Worm (Caenorhabditis elegans) whole organism, L1 larva: ENCODE results near the gene C25D7.9.

Experiments
- C04F5.9 ChIP-seq: sonication (generic microtip); optimal IDR thresholded peaks from 2 replicates; lab custom pipeline; 2016; ENCODE audit warnings: missing genetic modification characterization, missing compliant biosample characterization
- C16A3.4 ChIP-seq: fragments of 150-350 bp; optimal IDR thresholded peaks from 2 replicates; lab custom pipeline; 2014; ENCODE audit warnings: missing biosample characterization, missing genetic modification characterization
- C34B4.2 ChIP-seq: sonication (generic microtip); optimal IDR thresholded peaks from 2 replicates; lab custom pipeline; 2017; ENCODE audit warnings: mild to moderate bottlenecking, missing genetic modification characterization, missing compliant biosample characterization
- F16B12.6 ChIP-seq: fragments of 150-350 bp; optimal IDR thresholded peaks from 2 replicates; lab custom pipeline; 2014; ENCODE audit warnings: missing biosample characterization, missing genetic modification characterization
- Y116A8C.19 ChIP-seq: sonication (generic microtip); optimal IDR thresholded peaks from 2 replicates; lab custom pipeline; 2016; ENCODE audit warnings: missing compliant biosample characterization, missing genetic modification characterization, borderline replicate concordance
- aha-1 ChIP-seq: fragments of 150-350 bp; optimal IDR thresholded peaks from 2 replicates; lab custom pipeline; 2014; ENCODE audit warnings: missing biosample characterization, missing genetic modification characterization
- alr-1 ChIP-seq: fragments of 200-800 bp; sonication (Bioruptor generic); optimal IDR thresholded peaks from 2 replicates; lab custom pipeline; 2018; ENCODE audit warnings: borderline replicate concordance, mild to moderate bottlenecking, missing genetic modification characterization, missing compliant biosample characterization
- aly-2 ChIP-seq: fragments of 150-350 bp; optimal IDR thresholded peaks from 2 replicates; lab custom pipeline; 2014; ENCODE audit warnings: missing biosample characterization, missing genetic modification characterization
- ama-1 ChIP-seq: fragments of 150-350 bp; optimal IDR thresholded peaks from 2 replicates; lab custom pipeline; 2014
- blmp-1 ChIP-seq: fragments of 150-350 bp; optimal IDR thresholded peaks from 2 replicates; lab custom pipeline; 2014; ENCODE audit warnings: missing biosample characterization, missing genetic modification characterization
- ceh-63 ChIP-seq: fragments of 200-800 bp; sonication (Bioruptor generic); optimal IDR thresholded peaks from 2 replicates; lab custom pipeline; 2018; ENCODE audit warnings: mild to moderate bottlenecking, missing genetic modification characterization, missing compliant biosample characterization
- ceh-8 ChIP-seq: fragments of 200-800 bp; sonication (Bioruptor generic); optimal IDR thresholded peaks from 2 replicates; lab custom pipeline; 2018; ENCODE audit warnings: mild to moderate bottlenecking, missing genetic modification characterization, moderate library complexity, missing compliant biosample characterization
- ceh-82 ChIP-seq, 3 experiments: fragments of 150-350 bp in 1 of 3; sonication (generic microtip) in 2 of 3; optimal IDR thresholded peaks; 2 replicates each; lab custom pipeline; 2014 to 2017; ENCODE audit warnings: missing biosample characterization in 3 of 3, missing genetic modification characterization in 3 of 3
- ceh-90 ChIP-seq: sonication (generic microtip); optimal IDR thresholded peaks from 2 replicates; lab custom pipeline; 2016; ENCODE audit warnings: missing genetic modification characterization, missing compliant biosample characterization
- ces-1 ChIP-seq: fragments of 150-350 bp; optimal IDR thresholded peaks from 2 replicates; lab custom pipeline; 2014; ENCODE audit warnings: missing biosample characterization, missing genetic modification reagents, missing genetic modification characterization
- dpl-1 ChIP-seq, 3 experiments: fragments of 150-350 bp in 2 of 3; sonication (generic microtip) in 1 of 3; optimal IDR thresholded peaks; 2 replicates each; lab custom pipeline; 2014 to 2017; ENCODE audit warnings: missing biosample characterization in 3 of 3, missing genetic modification characterization in 3 of 3, missing genetic modification reagents in 3 of 3
- dsc-1 ChIP-seq: sonication (generic microtip); optimal IDR thresholded peaks from 2 replicates; lab custom pipeline; 2016; ENCODE audit warnings: mild to moderate bottlenecking, missing genetic modification characterization, missing compliant biosample characterization
- egl-27 ChIP-seq, 2 experiments: fragments of 150-350 bp in 1 of 2; sonication (generic microtip); optimal IDR thresholded peaks; 3 replicates each; lab custom pipeline; 2017 to 2018; ENCODE audit warnings: missing biosample characterization in 2 of 2, missing genetic modification characterization in 2 of 2, missing genetic modification reagents in 2 of 2
- fkh-10 ChIP-seq: sonication (generic microtip); optimal IDR thresholded peaks from 2 replicates; lab custom pipeline; 2017; ENCODE audit warnings: missing biosample characterization, missing genetic modification reagents, missing genetic modification characterization
- fkh-4 ChIP-seq: sonication (generic microtip); optimal IDR thresholded peaks from 2 replicates; lab custom pipeline; 2016; ENCODE audit warnings: missing compliant biosample characterization, missing genetic modification characterization, borderline replicate concordance
- fkh-8 ChIP-seq: sonication (generic microtip); optimal IDR thresholded peaks from 2 replicates; lab custom pipeline; 2016; ENCODE audit warnings: mild to moderate bottlenecking, missing genetic modification characterization, missing compliant biosample characterization
- hlh-4 ChIP-seq: sonication (generic microtip); optimal IDR thresholded peaks from 2 replicates; lab custom pipeline; 2016; ENCODE audit warnings: mild to moderate bottlenecking, missing genetic modification characterization, missing compliant biosample characterization
- isw-1 ChIP-seq: fragments of 200-800 bp; sonication (Bioruptor generic); IDR thresholded peaks from 2 replicates; pipeline ENCODE4 v1.3.6; 2022; ENCODE audit warnings: missing genetic modification characterization, missing compliant biosample characterization
- jun-1 ChIP-seq: fragments of 150-350 bp; optimal IDR thresholded peaks from 2 replicates; lab custom pipeline; 2014; ENCODE audit warnings: missing biosample characterization, missing genetic modification reagents, missing genetic modification characterization
- lin-13 ChIP-seq: fragments of 150-350 bp; optimal IDR thresholded peaks from 2 replicates; lab custom pipeline; 2014; ENCODE audit warnings: missing biosample characterization, missing genetic modification reagents, missing genetic modification characterization
- lin-14 ChIP-seq: fragments of 200-800 bp; sonication (Bioruptor generic); optimal IDR thresholded peaks from 2 replicates; lab custom pipeline; 2018; ENCODE audit warnings: mild to moderate bottlenecking, missing genetic modification characterization, moderate library complexity, missing compliant biosample characterization
- lin-15B ChIP-seq: fragments of 150-350 bp; sonication (generic microtip); optimal IDR thresholded peaks from 3 replicates; lab custom pipeline; 2014; ENCODE audit warnings: missing biosample characterization, missing genetic modification characterization
- lin-39 ChIP-seq: fragments of 150-350 bp; optimal IDR thresholded peaks from 2 replicates; lab custom pipeline; 2014; ENCODE audit warnings: missing biosample characterization, missing genetic modification reagents, missing genetic modification characterization
- lsy-2 ChIP-seq, 2 experiments: fragments of 150-350 bp; optimal IDR thresholded peaks; 2 replicates each; lab custom pipeline; 2014; ENCODE audit warnings: missing biosample characterization in 2 of 2, missing genetic modification characterization in 2 of 2
- mab-9 ChIP-seq: fragments of 200-800 bp; sonication (Bioruptor generic); IDR thresholded peaks from 2 replicates; pipeline ENCODE4 v1.3.6; 2022; ENCODE audit warnings: missing genetic modification reagents, missing genetic modification characterization, missing compliant biosample characterization
- mef-2 ChIP-seq: fragments of 150-350 bp; optimal IDR thresholded peaks from 2 replicates; lab custom pipeline; 2014; ENCODE audit warnings: missing biosample characterization, missing genetic modification characterization
- nhr-19 ChIP-seq: fragments of 200-800 bp; sonication (Bioruptor generic); conservative IDR thresholded peaks from 2 replicates; pipeline ENCODE4 v1.3.6; 2022; ENCODE audit warnings: missing genetic modification characterization, missing compliant biosample characterization
- nhr-20 ChIP-seq: sonication (generic microtip); optimal IDR thresholded peaks from 2 replicates; lab custom pipeline; 2016; ENCODE audit warnings: mild to moderate bottlenecking, missing genetic modification characterization, missing compliant biosample characterization
- nhr-237 ChIP-seq: fragments of 150-350 bp; optimal IDR thresholded peaks from 2 replicates; lab custom pipeline; 2014; ENCODE audit warnings: missing biosample characterization, missing genetic modification characterization
- nhr-28 ChIP-seq: fragments of 150-350 bp; optimal IDR thresholded peaks from 2 replicates; lab custom pipeline; 2014; ENCODE audit warnings: missing biosample characterization, missing genetic modification characterization
- nhr-47 ChIP-seq: sonication (generic microtip); optimal IDR thresholded peaks from 2 replicates; lab custom pipeline; 2016; ENCODE audit warnings: mild to moderate bottlenecking, missing genetic modification characterization, moderate library complexity, missing compliant biosample characterization
- nhr-77 ChIP-seq: fragments of 150-350 bp; optimal IDR thresholded peaks from 2 replicates; lab custom pipeline; 2014; ENCODE audit warnings: missing biosample characterization, missing genetic modification characterization
- nhr-84 ChIP-seq: sonication (generic microtip); optimal IDR thresholded peaks from 2 replicates; lab custom pipeline; 2017; ENCODE audit warnings: missing biosample characterization, missing genetic modification characterization
- nhr-85 ChIP-seq: sonication (generic microtip); peaks from one replicate; lab custom pipeline; 2016; ENCODE audit warnings: missing genetic modification characterization, inconsistent platforms, missing compliant biosample characterization
- nhr-90 ChIP-seq: sonication (generic microtip); optimal IDR thresholded peaks from 2 replicates; lab custom pipeline; 2016; ENCODE audit warnings: mild to moderate bottlenecking, missing genetic modification characterization, missing compliant biosample characterization; ENCODE audit not compliant: poor library complexity
- pax-3 ChIP-seq: fragments of 200-800 bp; sonication (Bioruptor generic); optimal IDR thresholded peaks from 2 replicates; lab custom pipeline; 2018; ENCODE audit warnings: mild to moderate bottlenecking, missing genetic modification characterization, moderate library complexity, missing compliant biosample characterization
- pqm-1 ChIP-seq: sonication (generic microtip); optimal IDR thresholded peaks from 3 replicates; lab custom pipeline; 2017; ENCODE audit warnings: missing biosample characterization, missing genetic modification characterization
- rnt-1 ChIP-seq: sonication (generic microtip); optimal IDR thresholded peaks from 2 replicates; lab custom pipeline; 2016; ENCODE audit warnings: mild to moderate bottlenecking, missing genetic modification characterization, moderate library complexity, missing compliant biosample characterization
- skn-1 ChIP-seq: fragments of 150-350 bp; optimal IDR thresholded peaks from 2 replicates; lab custom pipeline; 2014; ENCODE audit warnings: missing biosample characterization, missing genetic modification characterization
- snpc-4 ChIP-seq: fragments of 150-350 bp; optimal IDR thresholded peaks from 2 replicates; lab custom pipeline; 2014; ENCODE audit warnings: missing biosample characterization, missing genetic modification characterization
- sox-4 ChIP-seq: sonication (generic microtip); optimal IDR thresholded peaks from 2 replicates; lab custom pipeline; 2016; ENCODE audit warnings: missing genetic modification characterization, missing compliant biosample characterization
- sptf-1 ChIP-seq: fragments of 150-350 bp; optimal IDR thresholded peaks from 2 replicates; lab custom pipeline; 2014; ENCODE audit warnings: missing biosample characterization, missing genetic modification characterization
- tbx-2 ChIP-seq: sonication (generic microtip); optimal IDR thresholded peaks from 2 replicates; lab custom pipeline; 2016; ENCODE audit warnings: missing genetic modification characterization, missing compliant biosample characterization
- tlp-1 ChIP-seq: fragments of 150-350 bp; optimal IDR thresholded peaks from 2 replicates; lab custom pipeline; 2014; ENCODE audit warnings: missing biosample characterization, missing genetic modification characterization
- unc-130 ChIP-seq: fragments of 150-350 bp; optimal IDR thresholded peaks from 2 replicates; lab custom pipeline; 2017; ENCODE audit warnings: missing biosample characterization, missing genetic modification characterization, inconsistent platforms
- unc-30 ChIP-seq: sonication (generic microtip); optimal IDR thresholded peaks from 2 replicates; lab custom pipeline; 2017; ENCODE audit warnings: missing biosample characterization, missing genetic modification characterization
- unc-62 ChIP-seq: fragments of 150-350 bp; optimal IDR thresholded peaks from 2 replicates; lab custom pipeline; 2014; ENCODE audit warnings: missing biosample characterization, missing genetic modification reagents, missing genetic modification characterization
- vab-15 ChIP-seq: sonication (generic microtip); optimal IDR thresholded peaks from 2 replicates; lab custom pipeline; 2017; ENCODE audit warnings: missing genotype, mild to moderate bottlenecking, missing genetic modification characterization, missing compliant biosample characterization
- ztf-4 ChIP-seq: fragments of 150-350 bp; optimal IDR thresholded peaks from 2 replicates; lab custom pipeline; 2014; ENCODE audit warnings: missing biosample characterization, missing genetic modification characterization

The C25D7.9 gene

ce11 chrV:15085335-15085800 lies 20.4 kb downstream of the C25D7.9 start, which contains the start of the genes ahsa-1 and C01G10.7:
Gene ahsa-1 (minus strand): TSS chrV:15085385.
Gene C01G10.7 (plus strand): TSS chrV:15085747.
- TF ChIP-seq C04F5.9 (tag; lab: Kevin White, UChicago) (peak; percentile 88), aly-2 (peak; percentile 38), ceh-90 (tag; lab: Kevin White, UChicago) (peak; percentile 92), ceh-82 (tag; optimal IDR thresholded peaks at IDR 0.05; lab: Kevin White, UChicago) (peak; percentile 83 to 91 (median 87)), pax-3 (peak; percentile 99), lin-39 (tag; lab: Kevin White, UChicago) (peak; percentile 75), C16A3.4 (tag; lab: Kevin White, UChicago) (peak; percentile 93), sptf-1 (no peak), jun-1 (tag; lab: Kevin White, UChicago) (peak; percentile 61), lin-13 (GFP tag; lab: Kevin White, UChicago) (peak; percentile 88), fkh-10 (peak; percentile 56), tbx-2 (tag; lab: Kevin White, UChicago) (peak; percentile 94), fkh-4 (tag; lab: Kevin White, UChicago) (peak; percentile 94), sox-4 (peak; percentile 91), nhr-84 (tag; lab: Kevin White, UChicago) (no peak), Y116A8C.19 (tag; lab: Kevin White, UChicago) (peak; percentile 69), F16B12.6 (peak; percentile 48), C34B4.2 (tag; lab: Kevin White, UChicago) (no peak), lin-15B (peak; percentile 99), unc-62 (GFP tag; lab: Kevin White, UChicago) (no peak), nhr-77 (tag; lab: Kevin White, UChicago) (peak; percentile 80), ama-1 (lab: Kevin White, UChicago) (peak; percentile 25), pqm-1 (tag; lab: Kevin White, UChicago) (no peak), ceh-63 (GFP tag; lab: Kevin White, UChicago) (no peak), hlh-4 (peak; percentile 34), ceh-8 (peak; percentile 58), mab-9 (GFP tag; lab: Robert Waterston, UW) (peak; percentile 73), nhr-85 (peak; percentile 97), lin-14 (peak; percentile 95), egl-27 (tag; optimal IDR thresholded peaks at IDR 0.05; lab: Kevin White, UChicago) (no peak), blmp-1 (tag; lab: Kevin White, UChicago) (peak; percentile 75), unc-130 (peak; percentile 63), nhr-28 (tag; lab: Kevin White, UChicago) (no peak), nhr-19 (GFP tag; lab: Robert Waterston, UW) (peak; percentile 87), ces-1 (GFP tag; lab: Kevin White, UChicago) (no peak), aha-1 (tag; lab: Kevin White, UChicago) (peak; percentile 36), dpl-1 (GFP tag; optimal IDR thresholded peaks at IDR 0.05; lab: Kevin White, UChicago) (peak; percentile 76 to 86 (median 84)), nhr-47 (tag; lab: Kevin White, UChicago) (peak; percentile 94), alr-1 (no peak), nhr-237 (tag; lab: Kevin White, UChicago) (peak; percentile 77), skn-1 (peak; percentile 74), dsc-1 (tag; lab: Kevin White, UChicago) (peak; percentile 94), snpc-4 (tag; lab: Kevin White, UChicago) (peak; percentile 87), isw-1 (peak; percentile 87), nhr-90 (tag; lab: Kevin White, UChicago) (peak; percentile 95), mef-2 (tag; lab: Kevin White, UChicago) (no peak), fkh-8 (peak; percentile 92), tlp-1 (tag; lab: Kevin White, UChicago) (no peak), vab-15 (tag; lab: Kevin White, UChicago) (peak; percentile 93), lsy-2 (tag; optimal IDR thresholded peaks at IDR 0.05; lab: Kevin White, UChicago) (peak; percentile 89 to 93), nhr-20 (tag; lab: Kevin White, UChicago) (peak; percentile 92), unc-30 (no peak), rnt-1 (tag; lab: Kevin White, UChicago) (peak; percentile 99), ztf-4 (tag; lab: Kevin White, UChicago) (peak; percentile 34)
